Fruit fly (Drosophila melanogaster): ENCODE measurements around the gene Cen.

Cen gene

DNA sequence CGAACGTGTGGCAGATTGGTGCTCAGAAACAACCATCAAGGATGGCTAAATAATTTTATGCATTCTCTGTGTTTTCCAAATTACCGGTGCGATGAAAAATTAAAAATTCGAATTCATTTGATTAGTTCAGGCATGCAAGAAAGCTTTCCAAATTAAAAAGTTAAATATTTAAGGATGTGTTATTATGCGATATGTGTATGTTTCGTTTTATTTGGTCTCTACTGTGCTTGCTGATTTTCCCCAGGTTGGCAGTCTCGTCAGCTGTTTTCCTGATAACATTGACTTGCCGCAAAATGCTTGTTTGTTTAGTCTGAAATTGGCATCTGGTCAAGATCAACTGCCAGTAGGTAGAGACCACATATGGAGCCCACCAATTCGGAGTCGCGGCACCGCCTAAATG is 31.8 kb downstream of the Cen start, which contains the start of gene CG2611 (continued):
- TF ChIP-seq tgo (GFP tag; IDR thresholded peaks at IDR 0.05), result peak; percentile 42; the same call in 1 of the 3 replicates
- no peak for TF ChIP-seq Gsc (GFP tag; IDR thresholded peaks at IDR 0.05)
- peak; percentile 20 for TF ChIP-seq pho (GFP tag; optimal IDR thresholded peaks at IDR 0.05)
- TF ChIP-seq Taf1 (GFP tag; IDR thresholded peaks at IDR 0.05), result no peak
- TF ChIP-seq Drgx (GFP tag; IDR thresholded peaks at IDR 0.05), result no peak
- TF ChIP-seq CG9932 (GFP tag; IDR thresholded peaks at IDR 0.05), result peak; percentile 73
- TF ChIP-seq sug (tag; optimal IDR thresholded peaks at IDR 0.05), result peak; percentile 26
- no peak for TF ChIP-seq ap (GFP tag; IDR thresholded peaks at IDR 0.05)
- TF ChIP-seq CHES-1-like (GFP tag; optimal IDR thresholded peaks at IDR 0.05), result peak; percentile 65
- no peak for TF ChIP-seq B-H1 (GFP tag; IDR thresholded peaks at IDR 0.05)
- peak; percentile 7 for TF ChIP-seq ERR (GFP tag; optimal IDR thresholded peaks at IDR 0.05)
- no peak for TF ChIP-seq danr (GFP tag; IDR thresholded peaks at IDR 0.05)
- TF ChIP-seq Atf3 (GFP tag; optimal IDR thresholded peaks at IDR 0.05), result peak; percentile 10
- no peak for TF ChIP-seq Myb (GFP tag; optimal IDR thresholded peaks at IDR 0.05)
- peak; percentile 57 for TF ChIP-seq CG2712 (tag; optimal IDR thresholded peaks at IDR 0.05)
- TF ChIP-seq ftz-f1 (GFP tag; optimal IDR thresholded peaks at IDR 0.05), result peak; percentile 31
- TF ChIP-seq Stat92E (GFP tag; optimal IDR thresholded peaks at IDR 0.05), result no peak
- TF ChIP-seq btn (GFP tag; optimal IDR thresholded peaks at IDR 0.05), result no peak
- TF ChIP-seq hkb (optimal IDR thresholded peaks at IDR 0.05), result no peak
- TF ChIP-seq hkb (GFP tag; IDR thresholded peaks at IDR 0.05), result peak; percentile 47
- TF ChIP-seq nom (GFP tag; optimal IDR thresholded peaks at IDR 0.05), result no peak
- peak; percentile 48 for TF ChIP-seq CG8944 (GFP tag; optimal IDR thresholded peaks at IDR 0.05)
- peak; percentile 67 for TF ChIP-seq CG14441 (GFP tag; IDR thresholded peaks at IDR 0.05)
- TF ChIP-seq slbo (GFP tag; IDR thresholded peaks at IDR 0.05), result peak; percentile 76; the same call in 1 of the 2 replicates
- TF ChIP-seq CkIIα-i1 (GFP tag; IDR thresholded peaks at IDR 0.05), result no peak
- peak; percentile 30 for TF ChIP-seq CG9609 (GFP tag; optimal IDR thresholded peaks at IDR 0.05)
- no peak for TF ChIP-seq inv (GFP tag; IDR thresholded peaks at IDR 0.05; ENCODE audit: partially characterized antibody)
- TF ChIP-seq CG31388 (GFP tag; optimal IDR thresholded peaks at IDR 0.05), result no peak
- TF ChIP-seq CrebB (tag; optimal IDR thresholded peaks at IDR 0.05), result peak; percentile 9
- TF ChIP-seq Dad (GFP tag; optimal IDR thresholded peaks at IDR 0.05), result peak; percentile 10
- TF ChIP-seq Hmr (GFP tag; optimal IDR thresholded peaks at IDR 0.05), result no peak
- peak; percentile 24 for TF ChIP-seq CG12236 (GFP tag; optimal IDR thresholded peaks at IDR 0.05)
- TF ChIP-seq D19A (tag; optimal IDR thresholded peaks at IDR 0.05), result no peak
- peak; percentile 5 for TF ChIP-seq CG12104 (GFP tag; optimal IDR thresholded peaks at IDR 0.05)
- no peak for TF ChIP-seq Hr78 (GFP tag; optimal IDR thresholded peaks at IDR 0.05)
- peak; percentile 7 for TF ChIP-seq da (GFP tag; optimal IDR thresholded peaks at IDR 0.05)
- TF ChIP-seq Trl (optimal IDR thresholded peaks at IDR 0.05), result no peak
- TF ChIP-seq Trl (GFP tag; optimal IDR thresholded peaks at IDR 0.05), result peak; percentile 71
- peak; percentile 44 for TF ChIP-seq CG18476 (GFP tag; optimal IDR thresholded peaks at IDR 0.05)
- TF ChIP-seq chm (GFP tag; IDR thresholded peaks at IDR 0.05), result peak; percentile 9; the same call in 1 of the 2 replicates
- peak; percentile 94 for TF ChIP-seq Ets65A (GFP tag)
- no peak for TF ChIP-seq CG4404 (GFP tag; IDR thresholded peaks at IDR 0.05)
- TF ChIP-seq crol (GFP tag; IDR thresholded peaks at IDR 0.05), result no peak
- TF ChIP-seq nerfin-2 (GFP tag; IDR thresholded peaks at IDR 0.05; ENCODE audit: partially characterized antibody), result no peak
- 0 out of 3 replicates have a peak, but pooled peaks have one; percentile 7 for TF ChIP-seq Optix (GFP tag; IDR thresholded peaks at IDR 0.05)
- TF ChIP-seq sens-2 (GFP tag; IDR thresholded peaks at IDR 0.05), result 0 out of 2 replicates have a peak, but pooled peaks have one; percentile 23
- TF ChIP-seq CG32772 (GFP tag; IDR thresholded peaks at IDR 0.05), result no peak
- peak; percentile 22 for TF ChIP-seq maf-S (GFP tag; optimal IDR thresholded peaks at IDR 0.05)
- no peak for TF ChIP-seq nerfin-1 (tag; optimal IDR thresholded peaks at IDR 0.05)
- no peak for TF ChIP-seq lbe (GFP tag; optimal IDR thresholded peaks at IDR 0.05)
- no peak for TF ChIP-seq Dbx (GFP tag; IDR thresholded peaks at IDR 0.05)
- TF ChIP-seq lola (GFP tag; optimal IDR thresholded peaks at IDR 0.05), result peak in 1 of 3 experiments; percentile 35
- peak; percentile 74 for TF ChIP-seq lilli (GFP tag; optimal IDR thresholded peaks at IDR 0.05)

Measured in whole organism, embryonic.